Fruit fly (Drosophila melanogaster): Measurements from ENCODE around the gene Acsx1R.

The Acsx1R gene

dm6 chr3R:19801752-19802151 is 24.7 kb upstream of the Acsx1R start (continued):
- no peak for TF ChIP-seq H15 (GFP tag; IDR thresholded peaks at IDR 0.05)
- no peak for TF ChIP-seq CG9215 (GFP tag; IDR thresholded peaks at IDR 0.05)
- TF ChIP-seq CG2678 (tag; optimal IDR thresholded peaks at IDR 0.05), result peak; percentile 12
- TF ChIP-seq cad (GFP tag; optimal IDR thresholded peaks at IDR 0.05), result no peak
- peak; percentile 58 for TF ChIP-seq Blimp-1 (GFP tag; optimal IDR thresholded peaks at IDR 0.05)
- TF ChIP-seq zf30C (GFP tag; optimal IDR thresholded peaks at IDR 0.05), result no peak
- TF ChIP-seq CG2712 (tag; optimal IDR thresholded peaks at IDR 0.05), result peak; percentile 44
- TF ChIP-seq org-1 (GFP tag; optimal IDR thresholded peaks at IDR 0.05), result no peak
- no peak for TF ChIP-seq CG10209 (GFP tag; optimal IDR thresholded peaks at IDR 0.05)
- TF ChIP-seq cato (GFP tag; optimal IDR thresholded peaks at IDR 0.05; ENCODE audit: borderline replicate concordance), result no peak
- no peak for TF ChIP-seq Mad (GFP tag; optimal IDR thresholded peaks at IDR 0.05)
- no peak for TF ChIP-seq Spps (tag; optimal IDR thresholded peaks at IDR 0.05)
- peak; percentile 45 for TF ChIP-seq CG18262 (tag; optimal IDR thresholded peaks at IDR 0.05)
- TF ChIP-seq dmrt99B (tag; optimal IDR thresholded peaks at IDR 0.05), result peak; percentile 2
- no peak for TF ChIP-seq CG7271 (tag; optimal IDR thresholded peaks at IDR 0.05)
- no peak for TF ChIP-seq tin (GFP tag; optimal IDR thresholded peaks at IDR 0.05)
- peak; percentile 28 for TF ChIP-seq CG4424 (GFP tag; optimal IDR thresholded peaks at IDR 0.05)
- no peak for TF ChIP-seq fd96Cb (tag; optimal IDR thresholded peaks at IDR 0.05)
- TF ChIP-seq CG14710 (tag; optimal IDR thresholded peaks at IDR 0.05), result peak; percentile 42
- no peak for TF ChIP-seq CG4282 (GFP tag; optimal IDR thresholded peaks at IDR 0.05)
- TF ChIP-seq Scr (GFP tag; IDR thresholded peaks at IDR 0.05; ENCODE audit: partially characterized antibody), result no peak
- TF ChIP-seq Ravus (GFP tag; IDR thresholded peaks at IDR 0.05), result no peak
- no peak for TF ChIP-seq CG7745 (tag; optimal IDR thresholded peaks at IDR 0.05)
- no peak for TF ChIP-seq stwl (tag; optimal IDR thresholded peaks at IDR 0.05)
- no peak for TF ChIP-seq CG13424 (tag; optimal IDR thresholded peaks at IDR 0.05)
- no peak for TF ChIP-seq pnt (GFP tag; optimal IDR thresholded peaks at IDR 0.05)
- TF ChIP-seq fu2 (GFP tag; optimal IDR thresholded peaks at IDR 0.05), result no peak
- TF ChIP-seq jigr1 (GFP tag; IDR thresholded peaks at IDR 0.05), result no peak
- TF ChIP-seq pzg (GFP tag; optimal IDR thresholded peaks at IDR 0.05), result no peak
- TF ChIP-seq CG4707 (GFP tag; optimal IDR thresholded peaks at IDR 0.05), result peak; percentile 16
- no peak for TF ChIP-seq mirr (GFP tag; optimal IDR thresholded peaks at IDR 0.05)
- no peak for TF ChIP-seq da (GFP tag; optimal IDR thresholded peaks at IDR 0.05)
- TF ChIP-seq Xrp1 (GFP tag; IDR thresholded peaks at IDR 0.05), result peak; percentile 22; the same call in 1 of the 2 replicates
- no peak for TF ChIP-seq slp2 (GFP tag; optimal IDR thresholded peaks at IDR 0.05)
- no peak for TF ChIP-seq tll (GFP tag; optimal IDR thresholded peaks at IDR 0.05)
- no peak for TF ChIP-seq CG10654 (GFP tag; optimal IDR thresholded peaks at IDR 0.05)
- no peak for TF ChIP-seq mld (GFP tag; IDR thresholded peaks at IDR 0.05; ENCODE audit: partially characterized antibody)
- no peak for TF ChIP-seq CG1792 (GFP tag; optimal IDR thresholded peaks at IDR 0.05)
- TF ChIP-seq ttk (GFP tag; IDR thresholded peaks at IDR 0.05), result no peak
- TF ChIP-seq CG1529 (GFP tag; optimal IDR thresholded peaks at IDR 0.05), result no peak
- no peak for TF ChIP-seq Six4 (GFP tag; optimal IDR thresholded peaks at IDR 0.05)
- TF ChIP-seq CG1024 (GFP tag; IDR thresholded peaks at IDR 0.05), result no peak
- TF ChIP-seq prd (optimal IDR thresholded peaks at IDR 0.05), result no peak
- TF ChIP-seq prd (GFP tag; IDR thresholded peaks at IDR 0.05), result peak; percentile 28; the same call in 1 of the 3 replicates
- no peak for TF ChIP-seq CG4360 (GFP tag; IDR thresholded peaks at IDR 0.05)
- peak; percentile 37 for TF ChIP-seq CG12391 (tag; optimal IDR thresholded peaks at IDR 0.05)
- TF ChIP-seq Ada2b (GFP tag; IDR thresholded peaks at IDR 0.05), result no peak
- TF ChIP-seq trem (tag; optimal IDR thresholded peaks at IDR 0.05), result peak; percentile 17
- no peak for TF ChIP-seq CG15696 (tag; optimal IDR thresholded peaks at IDR 0.05)
- no peak for TF ChIP-seq en (GFP tag; optimal IDR thresholded peaks at IDR 0.05)
- TF ChIP-seq dysf (GFP tag; IDR thresholded peaks at IDR 0.05), result no peak
- TF ChIP-seq CG34224 (GFP tag; IDR thresholded peaks at IDR 0.05; ENCODE audit: partially characterized antibody), result no peak

All from whole organism, embryonic.